Worm (Caenorhabditis elegans) whole organism, L1 larva: Measurements from ENCODE around the gene B0334.13.
A peak's percentile ranks its signal among the peaks of the same experiment; 100 is the strongest.

Experiments used
- lsy-2 ChIP-seq, 2 experiments: fragments of 150-350 bp; optimal IDR thresholded peaks; 2 replicates each; lab custom pipeline; 2014; ENCODE audit warnings: missing biosample characterization in 2 of 2, missing genetic modification characterization in 2 of 2
- nhr-11 ChIP-seq: fragments of 150-350 bp; optimal IDR thresholded peaks from 2 replicates; lab custom pipeline; 2014; ENCODE audit warnings: missing biosample characterization, missing genetic modification characterization
- nhr-77 ChIP-seq: fragments of 150-350 bp; optimal IDR thresholded peaks from 2 replicates; lab custom pipeline; 2014; ENCODE audit warnings: missing biosample characterization, missing genetic modification characterization

DNA sequence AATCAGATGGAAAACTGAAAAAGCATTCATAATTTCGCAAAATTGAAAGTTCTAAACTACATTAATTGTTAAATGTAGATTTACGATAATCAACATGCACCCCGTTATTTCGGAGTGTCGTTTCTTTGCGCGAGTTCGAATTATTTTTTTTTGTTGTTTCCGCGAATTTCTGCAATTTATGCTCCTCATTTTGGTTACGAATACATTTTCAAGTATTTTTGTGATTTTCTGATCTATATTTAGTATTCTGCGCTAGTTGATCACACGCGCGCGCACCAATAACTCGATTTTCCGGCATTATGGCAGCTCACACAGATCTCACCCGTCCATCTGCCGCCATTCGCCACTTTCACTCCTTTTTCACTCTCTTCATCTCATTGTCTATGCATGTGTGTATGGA is 47.8 kb upstream of the B0334.13 start, which contains the start of gene VW02B12L.2:
- TF ChIP-seq nhr-11 (tag; lab: Kevin White, UChicago) = no peak
- TF ChIP-seq nhr-77 (tag; lab: Kevin White, UChicago) = peak; percentile 23
- TF ChIP-seq lsy-2 (tag; optimal IDR thresholded peaks at IDR 0.05; lab: Kevin White, UChicago) = peak; percentile 53 to 85
